Fruit fly (Drosophila melanogaster): Measurements from ENCODE around the gene tacc.

tacc gene

dm6 chr3R:4748888-4749717 lies at the start of gene tacc (continued):
- TF ChIP-seq CG9727 (GFP tag; optimal IDR thresholded peaks at IDR 0.05) (no peak), prd (optimal IDR thresholded peaks at IDR 0.05) (no peak), prd (GFP tag; IDR thresholded peaks at IDR 0.05) (no peak), cato (GFP tag; optimal IDR thresholded peaks at IDR 0.05; ENCODE audit: borderline replicate concordance) (no peak), rib (GFP tag; IDR thresholded peaks at IDR 0.05) (no peak), CG4282 (GFP tag; optimal IDR thresholded peaks at IDR 0.05) (no peak), CG18262 (tag; optimal IDR thresholded peaks at IDR 0.05) (no peak), CG9215 (GFP tag; IDR thresholded peaks at IDR 0.05) (no peak), gt (GFP tag; IDR thresholded peaks at IDR 0.05) (no peak), exex (tag; optimal IDR thresholded peaks at IDR 0.05) (no peak), CG14441 (GFP tag; IDR thresholded peaks at IDR 0.05) (no peak), CG9609 (GFP tag; optimal IDR thresholded peaks at IDR 0.05) (no peak), salm (tag; optimal IDR thresholded peaks at IDR 0.05) (no peak), YL-1 (GFP tag; optimal IDR thresholded peaks at IDR 0.05) (no peak), CrebB (tag; optimal IDR thresholded peaks at IDR 0.05) (no peak), lbe (GFP tag; optimal IDR thresholded peaks at IDR 0.05) (no peak), CG3726 (GFP tag; IDR thresholded peaks at IDR 0.05) (no peak), dati (GFP tag; IDR thresholded peaks at IDR 0.05) (no peak), CG4707 (GFP tag; optimal IDR thresholded peaks at IDR 0.05) (no peak), Med (GFP tag) (peak; percentile 79), ro (GFP tag; IDR thresholded peaks at IDR 0.05) (no peak), Eip74EF (GFP tag; optimal IDR thresholded peaks at IDR 0.05) (no peak), CG11560 (tag; IDR thresholded peaks at IDR 0.05) (no peak), gro (GFP tag; optimal IDR thresholded peaks at IDR 0.05) (no peak), Sin3A (optimal IDR thresholded peaks at IDR 0.05) (no peak), CG31441 (GFP tag; IDR thresholded peaks at IDR 0.05) (no peak), CG3995 (GFP tag; optimal IDR thresholded peaks at IDR 0.05) (peak; percentile 77), lmd (GFP tag; IDR thresholded peaks at IDR 0.05) (no peak), CG13624 (GFP tag; optimal IDR thresholded peaks at IDR 0.05) (no peak), corto (GFP tag; optimal IDR thresholded peaks at IDR 0.05) (no peak), tgo (GFP tag; IDR thresholded peaks at IDR 0.05) (no peak), Hmr (GFP tag; optimal IDR thresholded peaks at IDR 0.05) (no peak), CG7987 (GFP tag; optimal IDR thresholded peaks at IDR 0.05) (no peak), Myb (GFP tag; optimal IDR thresholded peaks at IDR 0.05) (peak; percentile 23), ato (GFP tag; IDR thresholded peaks at IDR 0.05; ENCODE audit: partially characterized antibody) (no peak), sqz (GFP tag; optimal IDR thresholded peaks at IDR 0.05) (no peak), sim (GFP tag; IDR thresholded peaks at IDR 0.05) (no peak), sens (GFP tag) (no peak), CG12391 (tag; optimal IDR thresholded peaks at IDR 0.05) (no peak), fu2 (GFP tag; optimal IDR thresholded peaks at IDR 0.05) (no peak), fd96Cb (tag; optimal IDR thresholded peaks at IDR 0.05) (no peak), Oaz (GFP tag; IDR thresholded peaks at IDR 0.05) (no peak), Dbx (GFP tag; IDR thresholded peaks at IDR 0.05) (no peak), CG4328 (GFP tag; optimal IDR thresholded peaks at IDR 0.05) (no peak), CG34224 (GFP tag; IDR thresholded peaks at IDR 0.05; ENCODE audit: partially characterized antibody) (no peak), al (GFP tag; IDR thresholded peaks at IDR 0.05) (no peak), CG12236 (GFP tag; optimal IDR thresholded peaks at IDR 0.05) (no peak), CoRest (tag; optimal IDR thresholded peaks at IDR 0.05) (no peak), Hand (GFP tag; optimal IDR thresholded peaks at IDR 0.05) (no peak), CG18619 (GFP tag; optimal IDR thresholded peaks at IDR 0.05) (no peak), CG10431 (GFP tag; optimal IDR thresholded peaks at IDR 0.05) (no peak)

All from whole organism, embryonic.